Fruit fly (Drosophila melanogaster) whole organism, embryonic: Measurements from ENCODE around the gene hiro.

ENCODE experiments used
- Adf1 ChIP-seq: fragments of 200-800 bp; sonication (Bioruptor generic); IDR thresholded peaks from 2 replicates; pipeline ENCODE4 v1.3.6; 2022; ENCODE audit warnings: missing biosample characterization, missing genetic modification characterization
- CG10543 ChIP-seq: fragments of 200-800 bp; sonication (Bioruptor generic); optimal IDR thresholded peaks from 3 replicates; lab custom pipeline; 2017; ENCODE audit warnings: missing biosample characterization, mild to moderate bottlenecking, missing genetic modification characterization, moderate library complexity
- CG10979 ChIP-seq: fragments of 200-800 bp; sonication (Bioruptor generic); optimal IDR thresholded peaks from 2 replicates; lab custom pipeline; 2018; ENCODE audit warnings: missing biosample characterization, mild to moderate bottlenecking, missing genetic modification characterization, moderate library complexity
- CG11398 ChIP-seq: fragments of 200-800 bp; sonication (Bioruptor generic); optimal IDR thresholded peaks from 2 replicates; lab custom pipeline; 2016; ENCODE audit warnings: missing biosample characterization, missing genetic modification characterization
- CG12769 ChIP-seq: fragments of 200-800 bp; sonication (Bioruptor generic); optimal IDR thresholded peaks from 2 replicates; lab custom pipeline; 2019; ENCODE audit warnings: missing biosample characterization, mild to moderate bottlenecking, missing genetic modification characterization, moderate library complexity
- CG13894 ChIP-seq: fragments of 200-800 bp; sonication (Bioruptor generic); optimal IDR thresholded peaks from 3 replicates; lab custom pipeline; 2018; ENCODE audit warnings: missing biosample characterization, mild to moderate bottlenecking, missing genetic modification characterization, moderate library complexity
- CG17361 ChIP-seq: fragments of 200-800 bp; sonication (Bioruptor generic); IDR thresholded peaks from 3 replicates; pipeline ENCODE4 v1.3.6; 2022; ENCODE audit warnings: missing biosample characterization, missing genetic modification characterization
- CG18262 ChIP-seq: fragments of 200-800 bp; optimal IDR thresholded peaks from 3 replicates; lab custom pipeline; 2019; ENCODE audit warnings: missing biosample characterization, mild to moderate bottlenecking, missing genetic modification characterization, moderate library complexity
- CG2199 ChIP-seq: fragments of 200-800 bp; sonication (Bioruptor generic); IDR thresholded peaks from 3 replicates; pipeline ENCODE4 v1.3.6; 2022; ENCODE audit warnings: missing biosample characterization, missing genetic modification characterization
- CG5180 ChIP-seq: fragments of 200-800 bp; sonication (Bioruptor generic); optimal IDR thresholded peaks from 3 replicates; lab custom pipeline; 2017; ENCODE audit warnings: missing biosample characterization, missing genetic modification characterization, mild to moderate bottlenecking, moderate library complexity, missing genetic modification reagents
- CG6175 ChIP-seq: fragments of 200-800 bp; sonication (Bioruptor generic); IDR thresholded peaks from 3 replicates; pipeline ENCODE4 v1.3.6; 2022; ENCODE audit warnings: missing biosample characterization, missing genetic modification characterization
- CG7786 ChIP-seq: fragments of 200-800 bp; sonication (Bioruptor generic); optimal IDR thresholded peaks from 2 replicates; lab custom pipeline; 2016; ENCODE audit warnings: missing biosample characterization, missing genetic modification characterization
- CG8290 ChIP-seq, 3 experiments: fragments of 200-800 bp; sonication (Bioruptor generic); optimal IDR thresholded peaks; 2 replicates each; lab custom pipeline; 2016 to 2019; ENCODE audit warnings: missing biosample characterization in 3 of 3, missing genetic modification characterization in 3 of 3, mild to moderate bottlenecking in 2 of 3, moderate library complexity in 1 of 3
- CG8765 ChIP-seq: fragments of 200-800 bp; sonication (Bioruptor generic); IDR thresholded peaks from 2 replicates; pipeline ENCODE4 v1.3.6; 2022; ENCODE audit warnings: missing biosample characterization, missing genetic modification characterization
- CG9215 ChIP-seq: fragments of 200-800 bp; sonication (Bioruptor generic); IDR thresholded peaks from 2 replicates; pipeline ENCODE4 v1.3.6; 2022; ENCODE audit warnings: missing biosample characterization, missing genetic modification characterization
- Deaf1 ChIP-seq: fragments of 200-800 bp; optimal IDR thresholded peaks from 3 replicates; lab custom pipeline; 2019; ENCODE audit warnings: missing biosample characterization, mild to moderate bottlenecking, missing genetic modification characterization, moderate library complexity
- Drgx ChIP-seq: fragments of 200-800 bp; sonication (Bioruptor generic); IDR thresholded peaks from 2 replicates; pipeline ENCODE4 v1.3.6; 2022; ENCODE audit warnings: missing biosample characterization, missing genetic modification characterization
- Ets65A ChIP-seq: fragments of 200-800 bp; sonication (Bioruptor generic); peaks from one replicate; lab custom pipeline; 2016; ENCODE audit warnings: missing biosample characterization, missing genetic modification characterization
- Hr3 ChIP-seq: fragments of 200-800 bp; sonication (Bioruptor generic); optimal IDR thresholded peaks from 3 replicates; lab custom pipeline; 2016; ENCODE audit warnings: missing biosample characterization, missing genetic modification characterization
- Med ChIP-seq: fragments of 200-800 bp; sonication (Bioruptor generic); peaks from one replicate; lab custom pipeline; 2016; ENCODE audit warnings: missing biosample characterization, missing genetic modification characterization, mild to moderate bottlenecking, inconsistent platforms, moderate library complexity
- PHDP ChIP-seq: fragments of 200-800 bp; sonication (Bioruptor generic); optimal IDR thresholded peaks from 3 replicates; lab custom pipeline; 2018; ENCODE audit warnings: missing biosample characterization, mild to moderate bottlenecking, missing genetic modification characterization, moderate library complexity
- Ptx1 ChIP-seq: fragments of 200-800 bp; sonication (Bioruptor generic); IDR thresholded peaks from 2 replicates; pipeline ENCODE4 v1.3.6; 2022; ENCODE audit warnings: missing biosample characterization, missing genetic modification characterization
- ara ChIP-seq: fragments of 200-800 bp; sonication (Bioruptor generic); IDR thresholded peaks from 2 replicates; pipeline ENCODE4 v1.3.6; 2022; ENCODE audit warnings: missing biosample characterization, missing genetic modification characterization
- cad ChIP-seq: fragments of >200 bp; optimal IDR thresholded peaks from 2 replicates; lab custom pipeline; 2017; ENCODE audit warnings: missing biosample characterization, missing genetic modification characterization
- cg ChIP-seq: fragments of 200-800 bp; sonication (Bioruptor generic); optimal IDR thresholded peaks from 3 replicates; lab custom pipeline; 2019; ENCODE audit warnings: missing biosample characterization, mild to moderate bottlenecking, missing genetic modification characterization, moderate library complexity
- chinmo ChIP-seq: fragments of 200-800 bp; sonication (Bioruptor generic); IDR thresholded peaks from 4 replicates; pipeline ENCODE4 v1.3.6; 2022; ENCODE audit warnings: missing biosample characterization, missing genetic modification characterization; ENCODE audit not compliant: partially characterized antibody
- chm ChIP-seq: fragments of 200-800 bp; sonication (Bioruptor generic); IDR thresholded peaks from 2 replicates; pipeline ENCODE4 v1.3.6; 2022; ENCODE audit warnings: missing biosample characterization, missing genetic modification characterization
- gcm2 ChIP-seq: fragments of 200-800 bp; sonication (Bioruptor generic); optimal IDR thresholded peaks from 2 replicates; lab custom pipeline; 2016; ENCODE audit warnings: missing biosample characterization, missing genetic modification characterization
- lilli ChIP-seq: fragments of 200-800 bp; sonication (Bioruptor generic); optimal IDR thresholded peaks from 3 replicates; lab custom pipeline; 2016; ENCODE audit warnings: missing biosample characterization, missing genetic modification characterization
- mam ChIP-seq: fragments of 200-800 bp; sonication (Bioruptor generic); optimal IDR thresholded peaks from 3 replicates; lab custom pipeline; 2016; ENCODE audit warnings: missing biosample characterization, missing genetic modification characterization
- nerfin-1 ChIP-seq: fragments of 200-800 bp; sonication (Bioruptor generic); optimal IDR thresholded peaks from 3 replicates; lab custom pipeline; 2019; ENCODE audit warnings: missing biosample characterization, mild to moderate bottlenecking, missing genetic modification characterization, moderate library complexity
- pros ChIP-seq: fragments of 200-800 bp; sonication (Bioruptor generic); optimal IDR thresholded peaks from 3 replicates; lab custom pipeline; 2019; ENCODE audit warnings: missing biosample characterization, mild to moderate bottlenecking, missing genetic modification characterization, moderate library complexity
- row ChIP-seq: fragments of 200-800 bp; sonication (Bioruptor generic); IDR thresholded peaks from 3 replicates; pipeline ENCODE4 v1.3.6; 2022; ENCODE audit warnings: missing biosample characterization, missing genetic modification characterization
- sd ChIP-seq: fragments of 200-800 bp; sonication (Bioruptor generic); optimal IDR thresholded peaks from 3 replicates; lab custom pipeline; 2018; ENCODE audit warnings: missing biosample characterization, mild to moderate bottlenecking, missing genetic modification characterization, moderate library complexity
- sens-2 ChIP-seq: fragments of 200-800 bp; sonication (Bioruptor generic); IDR thresholded peaks from 2 replicates; pipeline ENCODE4 v1.3.6; 2022; ENCODE audit warnings: missing biosample characterization, missing genetic modification characterization
- slp2 ChIP-seq: fragments of 200-800 bp; sonication (Bioruptor generic); optimal IDR thresholded peaks from 2 replicates; lab custom pipeline; 2016; ENCODE audit warnings: missing biosample characterization, missing genetic modification characterization
- z ChIP-seq: fragments of 200-800 bp; sonication (Bioruptor generic); IDR thresholded peaks from 3 replicates; pipeline ENCODE4 v1.3.6; 2022; ENCODE audit warnings: missing biosample characterization, missing genetic modification characterization

Gene hiro

dm6 chr3L:698748-699367 lies 11.1 kb upstream of the hiro start, which contains the start of gene CG13894 (continued):
- TF ChIP-seq Deaf1 (tag; lab: Kevin White, UChicago) = peak; percentile 95
- TF ChIP-seq lilli = no peak
- peak; percentile 91 for TF ChIP-seq CG5180 (GFP tag; lab: Kevin White, UChicago)
- peak; percentile 90; the same call in 1 of the 2 replicates for TF ChIP-seq Adf1 (GFP tag; lab: Robert Waterston, UW)
- peak; percentile 54; the same call in 2 of the 3 replicates for TF ChIP-seq CG6175 (GFP tag; lab: Robert Waterston, UW)
- peak; percentile 96 for TF ChIP-seq CG8290 (GFP tag; optimal IDR thresholded peaks at IDR 0.05; lab: Kevin White, UChicago)
- peak in 1 of 2 experiments; percentile 87 for TF ChIP-seq CG8290 (tag; optimal IDR thresholded peaks at IDR 0.05; lab: Kevin White, UChicago)
- 0 out of 2 replicates have a peak, but pooled peaks have one; percentile 7 for TF ChIP-seq CG8765
- no peak for TF ChIP-seq Hr3 (GFP tag; lab: Kevin White, UChicago)
- peak; percentile 25 for TF ChIP-seq slp2
- TF ChIP-seq PHDP (tag; lab: Kevin White, UChicago) = peak; percentile 19
- TF ChIP-seq mam (GFP tag; lab: Kevin White, UChicago) = no peak
- TF ChIP-seq sens-2 (GFP tag; lab: Robert Waterston, UW) = 0 out of 2 replicates have a peak, but pooled peaks have one; percentile 22
- peak; percentile 31; the same call in 1 of the 2 replicates for TF ChIP-seq Drgx (GFP tag; lab: Robert Waterston, UW)
- peak; percentile 68; the same call in 1 of the 3 replicates for TF ChIP-seq z
- 0 out of 2 replicates have a peak, but pooled peaks have one; percentile 19 for TF ChIP-seq Ptx1
- peak; percentile 82; the same call in 2 of the 4 replicates for TF ChIP-seq chinmo (GFP tag; lab: Robert Waterston, UW)
- TF ChIP-seq ara = no peak
- TF ChIP-seq gcm2 = no peak
- TF ChIP-seq CG10979 = peak; percentile 53
- peak; percentile 40 for TF ChIP-seq CG11398 (GFP tag; lab: Kevin White, UChicago)
- TF ChIP-seq, all 482 proteins: peak for 59

dm6 chr3L:697724-698123 lies 10.0 kb upstream of the hiro start:
- TF ChIP-seq CG13894 (tag; lab: Kevin White, UChicago) = peak; percentile 100
- TF ChIP-seq Ets65A = no peak
- 0 out of 3 replicates have a peak, but pooled peaks have one; percentile 23 for TF ChIP-seq CG2199 (GFP tag; lab: Robert Waterston, UW)
- TF ChIP-seq cad (GFP tag; lab: Kevin White, UChicago) = peak; percentile 4
- TF ChIP-seq nerfin-1 (tag; lab: Kevin White, UChicago) = peak; percentile 33
- peak; percentile 18 for TF ChIP-seq pros (GFP tag; lab: Kevin White, UChicago)
- TF ChIP-seq CG17361 = no peak
- TF ChIP-seq CG18262 = no peak
- peak; percentile 83 for TF ChIP-seq Deaf1 (tag; lab: Kevin White, UChicago)
- peak; percentile 31; the same call in 1 of the 2 replicates for TF ChIP-seq chm (GFP tag; lab: Robert Waterston, UW)
- no peak for TF ChIP-seq CG7786
- TF ChIP-seq cg (GFP tag; lab: Kevin White, UChicago) = peak; percentile 31
- TF ChIP-seq CG9215 (GFP tag; lab: Robert Waterston, UW) = no peak
- 0 out of 3 replicates have a peak, but pooled peaks have one; percentile 5 for TF ChIP-seq row (GFP tag; lab: Robert Waterston, UW)
- TF ChIP-seq CG10543 (GFP tag; lab: Kevin White, UChicago) = peak; percentile 1
- peak; percentile 86 for TF ChIP-seq CG12769 (tag; lab: Kevin White, UChicago)
- TF ChIP-seq Med (GFP tag; lab: Kevin White, UChicago) = peak; percentile 32
- TF ChIP-seq sd (tag; lab: Kevin White, UChicago) = peak; percentile 84
- 0 out of 4 replicates have a peak, but pooled peaks have one; percentile 60 for TF ChIP-seq chinmo (GFP tag; lab: Robert Waterston, UW)
- TF ChIP-seq CG8290 (GFP tag; optimal IDR thresholded peaks at IDR 0.05; lab: Kevin White, UChicago) = no peak
- TF ChIP-seq CG8290 (tag; optimal IDR thresholded peaks at IDR 0.05; lab: Kevin White, UChicago) = peak in 1 of 2 experiments; percentile 38
